Fruit fly (Drosophila melanogaster) S2 (cell line): ENCODE data around the gene Eo.

ENCODE experiments used
- CG8478 ChIP-seq: fragments of >200 bp; optimal IDR thresholded peaks from 2 replicates; lab custom pipeline; 2018
- CTCF ChIP-seq, 2 experiments: fragments of >200 bp; optimal IDR thresholded peaks; 2 replicates each; lab custom pipeline; 2018

dm6 chrX:14929813-14930212, 11.2 kb upstream of the Eo start:
- no peak for TF ChIP-seq CG8478 (lab: Kevin White, UChicago)
- no peak for TF ChIP-seq CTCF (optimal IDR thresholded peaks at IDR 0.05; lab: Kevin White, UChicago)
